Fruit fly (Drosophila melanogaster) whole organism, adult: ENCODE measurements around the gene CG10252.

ENCODE experiments used
- bab1 ChIP-seq: fragments of 200-800 bp; sonication (Bioruptor generic); optimal IDR thresholded peaks from 3 replicates; lab custom pipeline; 2019; ENCODE audit warnings: missing biosample characterization, mild to moderate bottlenecking, missing genetic modification characterization, moderate library complexity
- kay ChIP-seq: fragments of 200-800 bp; sonication (Bioruptor generic); peaks from one replicate; lab custom pipeline; 2016; ENCODE audit warnings: missing biosample characterization, missing genetic modification characterization, borderline replicate concordance
- tj ChIP-seq: fragments of 200-800 bp; sonication (Bioruptor generic); optimal IDR thresholded peaks from 3 replicates; lab custom pipeline; 2017; ENCODE audit warnings: missing biosample characterization, mild to moderate bottlenecking, missing genetic modification characterization, moderate library complexity

dm6 chr3R:23721936-23722335 lies 25.9 kb upstream of the CG10252 start:
- TF ChIP-seq kay (GFP tag; lab: Kevin White, UChicago) (peak; percentile 83), bab1 (peak; percentile 78), tj (no peak)
